Worm (Caenorhabditis elegans): ENCODE data around the gene cest-9.2.

Gene cest-9.2

ce11 chrX:12225970-12226369 is 4.1 kb downstream of the cest-9.2 start, which contains the start of gene cest-9.1:
TSS of gene cest-9.1 (plus strand) at chrX:12226182.
- no peak for TF ChIP-seq unc-62 (GFP tag; optimal IDR thresholded peaks at IDR 0.05)

- no peak for TF ChIP-seq unc-62 (GFP tag; optimal IDR thresholded peaks at IDR 0.05)
These were observed 5.2 kb downstream of the cest-9.2 start for ce11 chrX:12227130-12227529.

ce11 chrX:12229651-12230050 is 7.7 kb downstream of the cest-9.2 start, which contains the start of gene cest-7:
TSS of gene cest-7 (plus strand) at chrX:12229951.
- no peak for TF ChIP-seq unc-62 (GFP tag; optimal IDR thresholded peaks at IDR 0.05)

- no peak for TF ChIP-seq unc-62 (GFP tag; optimal IDR thresholded peaks at IDR 0.05)
These were observed 8.4 kb downstream of the cest-9.2 start for ce11 chrX:12230357-12230756.

- no peak for TF ChIP-seq unc-62 (GFP tag; optimal IDR thresholded peaks at IDR 0.05)
These were observed 12.5 kb downstream of the cest-9.2 start for ce11 chrX:12234424-12234823.

ce11 chrX:12235388-12235787 is 13.5 kb downstream of the cest-9.2 start, which contains the start of gene C23H4.6:
TSS of gene C23H4.6 (plus strand) at chrX:12235606.
- no peak for TF ChIP-seq unc-62 (GFP tag; optimal IDR thresholded peaks at IDR 0.05)

- TF ChIP-seq unc-62 (GFP tag; optimal IDR thresholded peaks at IDR 0.05) = no peak
These were observed 19.5 kb downstream of the cest-9.2 start, which contains the start of gene cest-3 for ce11 chrX:12241457-12241856. TSS of gene cest-3 (plus strand) at chrX:12241646.

- no peak for TF ChIP-seq unc-62 (GFP tag; optimal IDR thresholded peaks at IDR 0.05)
These were observed 21.0 kb downstream of the cest-9.2 start for ce11 chrX:12242902-12243301.

- TF ChIP-seq unc-62 (GFP tag; optimal IDR thresholded peaks at IDR 0.05) = no peak
These were observed 26.2 kb downstream of the cest-9.2 start for ce11 chrX:12248140-12248539.

- no peak for TF ChIP-seq unc-62 (GFP tag; optimal IDR thresholded peaks at IDR 0.05)
These were observed 30.3 kb downstream of the cest-9.2 start for ce11 chrX:12252189-12252588.

ce11 chrX:12256594-12257048 is 34.7 kb downstream of the cest-9.2 start, which contains the start of gene E01G6.2:
TSS of gene E01G6.2 (plus strand) at chrX:12256644.
- TF ChIP-seq unc-62 (GFP tag; optimal IDR thresholded peaks at IDR 0.05) = no peak

ce11 chrX:12260381-12260931 is 38.5 kb downstream of the cest-9.2 start, which contains the start of gene E01G6.1:
TSS of gene E01G6.1 (plus strand) at chrX:12260881.
- no peak for TF ChIP-seq unc-62 (GFP tag; optimal IDR thresholded peaks at IDR 0.05)

ce11 chrX:12270841-12271240 is 48.9 kb downstream of the cest-9.2 start, which contains the start of gene otpl-8:
TSS of gene otpl-8 (minus strand) at chrX:12270941.
- TF ChIP-seq unc-62 (GFP tag; optimal IDR thresholded peaks at IDR 0.05) = no peak

- no peak for TF ChIP-seq unc-62 (GFP tag; optimal IDR thresholded peaks at IDR 0.05)
These were observed 52.0 kb downstream of the cest-9.2 start, which contains the start of gene H19J13.2 for ce11 chrX:12273870-12274269. TSS of gene H19J13.2 (minus strand) at chrX:12273970.

- no peak for TF ChIP-seq unc-62 (GFP tag; optimal IDR thresholded peaks at IDR 0.05)
These were observed 53.7 kb downstream of the cest-9.2 start, which contains the start of gene C04B4.6 for ce11 chrX:12275577-12275976. TSS of gene C04B4.6 (minus strand) at chrX:12275677.

All from whole organism, dauer.